Fruit fly (Drosophila melanogaster): ENCODE data around the gene CG3402.

CG3402 gene

dm6 chr3L:654019-654418, 1.3 kb upstream of the CG3402 start, which contains the start of the genes MED30 and Rev1:
Gene MED30, minus strand, starts transcription at chr3L:654089.
Gene Rev1, plus strand, starts transcription at chr3L:654363.
- TF ChIP-seq CG4496 (GFP tag; IDR thresholded peaks at IDR 0.05): peak; percentile 95
- peak; percentile 87 for TF ChIP-seq rn (GFP tag; IDR thresholded peaks at IDR 0.05)
- TF ChIP-seq CG13204 (GFP tag; optimal IDR thresholded peaks at IDR 0.05): no peak
- no peak for TF ChIP-seq CG14655 (GFP tag; optimal IDR thresholded peaks at IDR 0.05)
- TF ChIP-seq fd96Ca (GFP tag; IDR thresholded peaks at IDR 0.05): peak; percentile 89
- TF ChIP-seq CG15710 (tag; optimal IDR thresholded peaks at IDR 0.05): peak; percentile 85
- peak; percentile 90 for TF ChIP-seq Snoo (tag; optimal IDR thresholded peaks at IDR 0.05)
- peak; percentile 89 for TF ChIP-seq Pif1B (GFP tag; optimal IDR thresholded peaks at IDR 0.05)
- peak; percentile 88 for TF ChIP-seq CG8159 (tag; optimal IDR thresholded peaks at IDR 0.05)
- TF ChIP-seq CG17806 (tag; optimal IDR thresholded peaks at IDR 0.05): peak; percentile 86
- TF ChIP-seq CG8301 (tag; optimal IDR thresholded peaks at IDR 0.05): peak; percentile 86
- peak; percentile 89 for TF ChIP-seq CG32121 (GFP tag; IDR thresholded peaks at IDR 0.05)
- peak; percentile 82 for TF ChIP-seq CG9948 (tag; optimal IDR thresholded peaks at IDR 0.05)
- peak; percentile 93 for TF ChIP-seq Ets98B (GFP tag; IDR thresholded peaks at IDR 0.05)
- peak; percentile 18 for TF ChIP-seq EcR (GFP tag; optimal IDR thresholded peaks at IDR 0.05)
- TF ChIP-seq gl (tag; optimal IDR thresholded peaks at IDR 0.05): peak; percentile 56
- TF ChIP-seq Pif1A (GFP tag; optimal IDR thresholded peaks at IDR 0.05): peak; percentile 92
- peak; percentile 32; the same call in 1 of the 2 replicates for TF ChIP-seq CG12605 (GFP tag; IDR thresholded peaks at IDR 0.05)
- no peak for TF ChIP-seq D1 (tag; optimal IDR thresholded peaks at IDR 0.05)
- peak; percentile 30; the same call in 1 of the 2 replicates for TF ChIP-seq CG10348 (GFP tag; IDR thresholded peaks at IDR 0.05)
- TF ChIP-seq CG34367 (tag; optimal IDR thresholded peaks at IDR 0.05): peak; percentile 82

- TF ChIP-seq CG9948 (tag; optimal IDR thresholded peaks at IDR 0.05): no peak
- TF ChIP-seq CG15710 (tag; optimal IDR thresholded peaks at IDR 0.05): no peak
- TF ChIP-seq gl (tag; optimal IDR thresholded peaks at IDR 0.05): no peak
- no peak for TF ChIP-seq CG4496 (GFP tag; IDR thresholded peaks at IDR 0.05)
These were observed 3.5 kb downstream of the CG3402 start for dm6 chr3L:649025-649769.

dm6 chr3L:648155-649024, 4.3 kb downstream of the CG3402 start, which contains the start of gene Gale:
Gene Gale, plus strand, starts transcription at chr3L:648555.
- TF ChIP-seq CG17806 (tag; optimal IDR thresholded peaks at IDR 0.05) (no peak), Pif1A (GFP tag; optimal IDR thresholded peaks at IDR 0.05) (no peak), gl (tag; optimal IDR thresholded peaks at IDR 0.05) (no peak), CG9948 (tag; optimal IDR thresholded peaks at IDR 0.05) (no peak), CG12605 (GFP tag; IDR thresholded peaks at IDR 0.05) (no peak; the same call in 1 of the 2 replicates), CG15710 (tag; optimal IDR thresholded peaks at IDR 0.05) (no peak), CG32121 (GFP tag; IDR thresholded peaks at IDR 0.05) (peak; percentile 49; the same call in 1 of the 2 replicates), fd96Ca (GFP tag; IDR thresholded peaks at IDR 0.05) (no peak), Snoo (tag; optimal IDR thresholded peaks at IDR 0.05) (no peak), rn (GFP tag; IDR thresholded peaks at IDR 0.05) (no peak), CG34367 (tag; optimal IDR thresholded peaks at IDR 0.05) (no peak), CG8301 (tag; optimal IDR thresholded peaks at IDR 0.05) (no peak), CG13204 (GFP tag; optimal IDR thresholded peaks at IDR 0.05) (no peak), Pif1B (GFP tag; optimal IDR thresholded peaks at IDR 0.05) (no peak), Ets98B (GFP tag; IDR thresholded peaks at IDR 0.05) (peak; percentile 42; the same call in 1 of the 2 replicates), EcR (GFP tag; optimal IDR thresholded peaks at IDR 0.05) (peak; percentile 95), CG4496 (GFP tag; IDR thresholded peaks at IDR 0.05) (no peak), CG10348 (GFP tag; IDR thresholded peaks at IDR 0.05) (no peak), CG14655 (GFP tag; optimal IDR thresholded peaks at IDR 0.05) (no peak), CG8159 (tag; optimal IDR thresholded peaks at IDR 0.05) (peak; percentile 13), D1 (tag; optimal IDR thresholded peaks at IDR 0.05) (no peak)

- no peak for TF ChIP-seq CG8159 (tag; optimal IDR thresholded peaks at IDR 0.05)
- no peak for TF ChIP-seq D1 (tag; optimal IDR thresholded peaks at IDR 0.05)
- TF ChIP-seq CG10348 (GFP tag; IDR thresholded peaks at IDR 0.05): no peak
- no peak for TF ChIP-seq fd96Ca (GFP tag; IDR thresholded peaks at IDR 0.05)
- no peak for TF ChIP-seq Pif1B (GFP tag; optimal IDR thresholded peaks at IDR 0.05)
These were observed 5.2 kb downstream of the CG3402 start for dm6 chr3L:647529-647928.

dm6 chr3L:645426-646036, 7.2 kb downstream of the CG3402 start:
- no peak for TF ChIP-seq CG32121 (GFP tag; IDR thresholded peaks at IDR 0.05)
- no peak for TF ChIP-seq gl (tag; optimal IDR thresholded peaks at IDR 0.05)
- no peak for TF ChIP-seq CG4496 (GFP tag; IDR thresholded peaks at IDR 0.05)
- TF ChIP-seq Ets98B (GFP tag; IDR thresholded peaks at IDR 0.05): no peak
- TF ChIP-seq fd96Ca (GFP tag; IDR thresholded peaks at IDR 0.05): no peak
- no peak for TF ChIP-seq Pif1A (GFP tag; optimal IDR thresholded peaks at IDR 0.05)
- TF ChIP-seq EcR (GFP tag; optimal IDR thresholded peaks at IDR 0.05): peak; percentile 13
- no peak for TF ChIP-seq Snoo (tag; optimal IDR thresholded peaks at IDR 0.05)
- TF ChIP-seq CG34367 (tag; optimal IDR thresholded peaks at IDR 0.05): no peak
